Worm (Caenorhabditis elegans) whole organism, L3 larva: ENCODE data around the gene usp-14.

Experiments
- R02D3.7 ChIP-seq: fragments of 150-350 bp; optimal IDR thresholded peaks from 2 replicates; lab custom pipeline; 2014; ENCODE audit warnings: missing biosample characterization, missing genetic modification characterization
- ZK546.5 ChIP-seq: sonication (generic microtip); optimal IDR thresholded peaks from 2 replicates; lab custom pipeline; 2017; ENCODE audit warnings: missing biosample characterization, missing genetic modification characterization
- ama-1 ChIP-seq: fragments of 150-350 bp; optimal IDR thresholded peaks from 2 replicates; lab custom pipeline; 2018
- elt-3 ChIP-seq, 3 experiments: fragments of 150-350 bp in 1 of 3; sonication (generic microtip) in 2 of 3; optimal IDR thresholded peaks; 2 replicates in 2 of 3; 4 replicates in 1 of 3; lab custom pipeline; 2014 to 2017; ENCODE audit warnings: missing biosample characterization in 3 of 3, missing genetic modification characterization in 3 of 3
- fos-1 ChIP-seq: fragments of 150-350 bp; optimal IDR thresholded peaks from 2 replicates; lab custom pipeline; 2014; ENCODE audit warnings: missing biosample characterization, missing genetic modification characterization
- nhr-12 ChIP-seq: fragments of 150-350 bp; optimal IDR thresholded peaks from 2 replicates; lab custom pipeline; 2014; ENCODE audit warnings: missing biosample characterization, missing genetic modification characterization
- nhr-28 ChIP-seq: fragments of 150-350 bp; optimal IDR thresholded peaks from 2 replicates; lab custom pipeline; 2014; ENCODE audit warnings: missing biosample characterization, missing genetic modification characterization
- nhr-67 ChIP-seq: fragments of 150-350 bp; optimal IDR thresholded peaks from 2 replicates; lab custom pipeline; 2014; ENCODE audit warnings: missing biosample characterization, missing genetic modification characterization
- pqm-1 ChIP-seq: fragments of 150-350 bp; optimal IDR thresholded peaks from 2 replicates; lab custom pipeline; 2017; ENCODE audit warnings: missing biosample characterization, missing genetic modification characterization, inconsistent platforms
- tbx-2 ChIP-seq: sonication (generic microtip); optimal IDR thresholded peaks from 2 replicates; lab custom pipeline; 2016; ENCODE audit warnings: mild to moderate bottlenecking, missing genetic modification characterization, missing compliant biosample characterization
- unc-62 ChIP-seq: fragments of 150-350 bp; sonication (generic microtip); optimal IDR thresholded peaks from 4 replicates; lab custom pipeline; 2014; ENCODE audit warnings: missing biosample characterization, missing genetic modification reagents, missing genetic modification characterization
- ztf-11 ChIP-seq: fragments of 150-350 bp; optimal IDR thresholded peaks from 2 replicates; lab custom pipeline; 2014; ENCODE audit warnings: missing biosample characterization, missing genetic modification characterization

ce11 chrII:14527104-14527503 lies 38.6 kb upstream of the usp-14 start:
- TF ChIP-seq ztf-11 (tag; lab: Kevin White, UChicago): no peak
- TF ChIP-seq nhr-67: no peak
- no peak for TF ChIP-seq tbx-2 (tag; lab: Kevin White, UChicago)
- no peak for TF ChIP-seq unc-62 (GFP tag; lab: Kevin White, UChicago)
- no peak for TF ChIP-seq fos-1
- no peak for TF ChIP-seq ZK546.5 (tag; lab: Kevin White, UChicago)
- TF ChIP-seq pqm-1 (tag; lab: Kevin White, UChicago): no peak
- no peak for TF ChIP-seq nhr-12 (tag; lab: Kevin White, UChicago)
- no peak for TF ChIP-seq nhr-28
- no peak for TF ChIP-seq R02D3.7 (tag; lab: Kevin White, UChicago)
- TF ChIP-seq elt-3 (tag; optimal IDR thresholded peaks at IDR 0.05; lab: Kevin White, UChicago): no peak
- TF ChIP-seq ama-1 (lab: Kevin White, UChicago): no peak
